Worm (Caenorhabditis elegans) whole organism, early embryonic: ENCODE measurements around the gene mai-1.

Source experiments
- F13C5.2 ChIP-seq: sonication (generic microtip); optimal IDR thresholded peaks from 2 replicates; lab custom pipeline; 2017; ENCODE audit warnings: mild to moderate bottlenecking, missing genetic modification characterization, inconsistent platforms, missing compliant biosample characterization
- scrt-1 ChIP-seq: fragments of 200-800 bp; sonication (Bioruptor generic); IDR thresholded peaks from 2 replicates; pipeline ENCODE4 v1.3.6; 2022; ENCODE audit warnings: missing genetic modification characterization, missing compliant biosample characterization
- tbx-11 ChIP-seq: fragments of 200-800 bp; sonication (Bioruptor generic); IDR thresholded peaks from 2 replicates; pipeline ENCODE4 v1.3.6; 2022; ENCODE audit warnings: missing genetic modification characterization, missing compliant biosample characterization
- tbx-37 ChIP-seq: fragments of 200-800 bp; sonication (Bioruptor generic); conservative IDR thresholded peaks from 2 replicates; pipeline ENCODE4 v1.3.6; 2022; ENCODE audit warnings: missing genetic modification reagents, missing genetic modification characterization, missing compliant biosample characterization

DNA sequence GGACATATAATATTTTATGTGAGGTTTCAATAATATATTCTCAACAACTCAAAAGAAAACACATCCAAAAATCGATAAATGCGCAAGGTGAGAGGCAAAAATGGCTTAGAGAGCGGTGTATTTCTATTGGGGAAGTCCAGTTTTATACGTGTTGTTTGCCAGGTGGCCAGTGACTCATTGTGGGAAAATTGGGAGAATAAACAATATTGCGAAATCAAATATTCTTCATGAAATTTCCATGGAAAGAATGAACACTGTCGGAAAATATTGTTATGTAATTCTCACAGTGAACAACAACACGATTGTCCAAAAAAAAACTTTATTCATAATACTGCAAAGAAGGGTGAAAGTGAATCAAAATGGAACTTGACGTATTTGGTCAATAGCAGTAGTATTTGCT is 28.7 kb downstream of the mai-1 start:
- no peak for TF ChIP-seq tbx-11 (GFP tag; lab: Robert Waterston, UW)
- TF ChIP-seq tbx-37: no peak
- no peak for TF ChIP-seq F13C5.2 (tag; lab: Kevin White, UChicago)
- TF ChIP-seq scrt-1 (GFP tag; lab: Robert Waterston, UW): no peak
